Fruit fly (Drosophila melanogaster) Kc167 (cell line): ENCODE measurements around the gene Rbm13.

Experiments
- Myc ChIP-seq: fragments of >200 bp; optimal IDR thresholded peaks from 2 replicates; lab custom pipeline; 2017; ENCODE audit warnings: missing external identifiers
- Sin3A ChIP-seq: fragments of >200 bp; optimal IDR thresholded peaks from 2 replicates; lab custom pipeline; 2018; ENCODE audit warnings: missing external identifiers
- h ChIP-seq: fragments of >200 bp; optimal IDR thresholded peaks from 3 replicates; lab custom pipeline; 2018; ENCODE audit warnings: missing external identifiers
- insv ChIP-seq: fragments of >200 bp; optimal IDR thresholded peaks from 3 replicates; lab custom pipeline; 2018; ENCODE audit warnings: missing external identifiers

DNA sequence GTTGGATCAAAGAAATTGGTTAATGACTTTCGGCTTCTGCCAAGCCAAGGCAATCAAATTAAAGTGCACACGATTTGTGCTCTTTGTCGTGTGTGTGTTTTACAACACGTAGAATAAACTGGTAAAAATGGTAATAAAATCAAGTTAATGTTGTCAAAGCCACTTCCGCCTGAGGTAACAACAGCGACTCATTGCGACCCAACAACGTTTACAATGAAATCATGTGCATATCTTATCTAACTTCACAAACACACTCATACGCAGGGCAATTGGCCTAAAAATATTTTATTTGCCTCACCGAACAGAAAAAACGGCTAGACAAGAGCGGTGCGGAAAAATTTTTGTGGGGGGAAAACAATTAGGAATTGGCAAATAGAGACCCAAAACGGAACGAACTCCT is 16.3 kb upstream of the Rbm13 start:
- no peak for TF ChIP-seq Sin3A (lab: Kevin White, UChicago)
- TF ChIP-seq insv: no peak
- TF ChIP-seq Myc (lab: Kevin White, UChicago): no peak
- no peak for TF ChIP-seq h (lab: Kevin White, UChicago)
